Fruit fly (Drosophila melanogaster): ENCODE measurements around the gene obst-H.

The obst-H gene

DNA sequence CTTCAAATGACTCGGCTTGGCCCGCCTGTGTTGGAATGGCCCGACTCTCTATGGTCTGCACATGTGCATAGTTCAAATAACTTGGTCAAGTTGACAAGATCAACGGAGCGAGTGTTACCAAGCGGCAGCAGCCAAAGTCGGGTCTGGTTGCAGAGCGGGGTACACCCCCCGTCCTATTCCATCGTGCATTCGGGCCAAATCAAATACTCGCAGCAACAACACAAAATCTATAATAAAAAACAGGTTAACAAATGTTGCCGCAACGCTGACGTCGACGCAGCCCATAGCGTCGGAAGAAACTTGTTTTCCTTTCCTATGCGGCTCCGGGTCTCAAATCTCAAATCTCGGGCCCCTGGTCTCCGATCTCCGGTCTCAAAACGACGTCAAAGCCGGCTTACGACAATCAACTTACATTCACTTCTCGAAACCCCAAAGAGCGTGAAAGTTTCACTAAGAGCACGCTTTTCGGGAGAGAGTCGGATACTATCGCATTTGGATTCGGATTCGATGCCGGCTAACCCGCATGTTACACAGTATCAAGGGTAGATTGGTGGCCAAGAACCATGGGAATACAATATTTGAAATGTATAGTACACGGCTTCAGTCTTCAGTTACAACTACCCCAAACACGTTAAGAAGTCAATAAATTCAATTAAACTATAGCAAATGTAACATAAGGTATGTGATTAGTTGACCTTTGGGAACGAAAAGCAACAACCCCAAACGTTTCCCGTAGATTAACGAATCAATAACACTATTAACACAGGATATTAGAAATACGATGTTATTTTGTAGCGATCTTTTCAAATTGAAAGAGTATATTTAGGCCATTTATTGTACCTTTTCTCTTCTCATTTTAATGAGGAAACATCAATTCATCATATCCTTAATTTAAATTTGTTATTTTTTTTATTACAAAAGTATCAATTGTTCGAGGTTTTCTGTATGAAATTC, 5.5 kb upstream of the obst-H start (continued):
- TF ChIP-seq ab (GFP tag; optimal IDR thresholded peaks at IDR 0.05) (no peak), sqz (GFP tag; optimal IDR thresholded peaks at IDR 0.05) (peak; percentile 69), CG12769 (tag; optimal IDR thresholded peaks at IDR 0.05) (peak; percentile 61), gcm2 (GFP tag; optimal IDR thresholded peaks at IDR 0.05) (no peak), CG9727 (GFP tag; optimal IDR thresholded peaks at IDR 0.05) (peak; percentile 80), CG3163 (GFP tag; optimal IDR thresholded peaks at IDR 0.05) (peak; percentile 93), CG4820 (GFP tag; optimal IDR thresholded peaks at IDR 0.05) (peak; percentile 40), emc (GFP tag; optimal IDR thresholded peaks at IDR 0.05) (no peak), Deaf1 (tag; optimal IDR thresholded peaks at IDR 0.05) (peak; percentile 32), jigr1 (GFP tag; IDR thresholded peaks at IDR 0.05) (no peak), Six4 (GFP tag; optimal IDR thresholded peaks at IDR 0.05) (peak; percentile 15), H15 (GFP tag; IDR thresholded peaks at IDR 0.05) (no peak), CG8359 (GFP tag; optimal IDR thresholded peaks at IDR 0.05; ENCODE audit: borderline replicate concordance) (peak; percentile 21), zen (tag; optimal IDR thresholded peaks at IDR 0.05) (peak; percentile 20), Hmr (GFP tag; optimal IDR thresholded peaks at IDR 0.05) (peak; percentile 79), dan (GFP tag; IDR thresholded peaks at IDR 0.05) (no peak), CG7556 (GFP tag; optimal IDR thresholded peaks at IDR 0.05) (peak; percentile 92), dysf (GFP tag; IDR thresholded peaks at IDR 0.05) (0 out of 3 replicates have a peak, but pooled peaks have one; percentile 37), CG30403 (GFP tag; optimal IDR thresholded peaks at IDR 0.05) (peak; percentile 87), Ptx1 (GFP tag; IDR thresholded peaks at IDR 0.05) (peak; percentile 34; the same call in 1 of the 2 replicates), CG10462 (GFP tag; optimal IDR thresholded peaks at IDR 0.05) (peak; percentile 49), tio (GFP tag; optimal IDR thresholded peaks at IDR 0.05) (peak; percentile 82), CG4360 (GFP tag; IDR thresholded peaks at IDR 0.05) (peak; percentile 50; the same call in 1 of the 2 replicates), twi (tag; optimal IDR thresholded peaks at IDR 0.05) (peak; percentile 30), Bteb2 (GFP tag; optimal IDR thresholded peaks at IDR 0.05) (peak; percentile 51), fu2 (GFP tag; optimal IDR thresholded peaks at IDR 0.05) (peak; percentile 16), CG9817 (tag; optimal IDR thresholded peaks at IDR 0.05) (peak; percentile 57), shn (GFP tag; optimal IDR thresholded peaks at IDR 0.05) (peak; percentile 48), CG11398 (GFP tag; optimal IDR thresholded peaks at IDR 0.05) (no peak), Oli (tag; optimal IDR thresholded peaks at IDR 0.05) (peak; percentile 82), Hsf (GFP tag; optimal IDR thresholded peaks at IDR 0.05) (peak; percentile 57), Bdp1 (GFP tag; optimal IDR thresholded peaks at IDR 0.05) (peak; percentile 1), Sry-β (GFP tag; optimal IDR thresholded peaks at IDR 0.05) (peak; percentile 12), CG17385 (GFP tag; optimal IDR thresholded peaks at IDR 0.05) (peak; percentile 75), ken (GFP tag; IDR thresholded peaks at IDR 0.05) (0 out of 3 replicates have a peak, but pooled peaks have one; percentile 38), CG18262 (tag; optimal IDR thresholded peaks at IDR 0.05) (peak; percentile 85), CG1603 (tag; optimal IDR thresholded peaks at IDR 0.05) (peak; percentile 44), nau (GFP tag; optimal IDR thresholded peaks at IDR 0.05) (peak; percentile 16), so (GFP tag; IDR thresholded peaks at IDR 0.05) (no peak), phol (tag; optimal IDR thresholded peaks at IDR 0.05) (peak; percentile 66), CG8924 (tag; optimal IDR thresholded peaks at IDR 0.05) (peak; percentile 66), BtbVII (GFP tag; optimal IDR thresholded peaks at IDR 0.05) (peak; percentile 15), da (GFP tag; optimal IDR thresholded peaks at IDR 0.05) (no peak), CG13894 (tag; optimal IDR thresholded peaks at IDR 0.05) (peak; percentile 3), CG14441 (GFP tag; IDR thresholded peaks at IDR 0.05) (peak; percentile 61; the same call in 1 of the 2 replicates), jumu (GFP tag; optimal IDR thresholded peaks at IDR 0.05) (peak; percentile 49), knrl (GFP tag; IDR thresholded peaks at IDR 0.05; ENCODE audit: partially characterized antibody) (no peak), kni (GFP tag; optimal IDR thresholded peaks at IDR 0.05) (peak; percentile 99)

Measured in whole organism, embryonic.